Fruit fly (Drosophila melanogaster) whole organism, embryonic: Measurements from ENCODE around the gene CG14183.
A peak's percentile ranks its signal among the peaks of the same experiment; 100 is the strongest.

Experiments
- Antp ChIP-seq: fragments of 200-800 bp; sonication (Bioruptor generic); optimal IDR thresholded peaks from 3 replicates; lab custom pipeline; 2016; ENCODE audit warnings: missing biosample characterization, missing genetic modification characterization
- Asciz ChIP-seq: fragments of 200-800 bp; sonication (Bioruptor generic); optimal IDR thresholded peaks from 2 replicates; lab custom pipeline; 2017; ENCODE audit warnings: missing biosample characterization, mild to moderate bottlenecking, missing genetic modification characterization, missing genetic modification reagents
- B-H2 ChIP-seq: fragments of 200-800 bp; sonication (Bioruptor generic); optimal IDR thresholded peaks from 2 replicates; lab custom pipeline; 2018; ENCODE audit warnings: missing biosample characterization, mild to moderate bottlenecking, missing genetic modification characterization
- BtbVII ChIP-seq: fragments of 200-800 bp; sonication (Bioruptor generic); optimal IDR thresholded peaks from 3 replicates; lab custom pipeline; 2017; ENCODE audit warnings: missing biosample characterization, mild to moderate bottlenecking, missing genetic modification characterization
- CG1603 ChIP-seq: fragments of 200-800 bp; sonication (Bioruptor generic); optimal IDR thresholded peaks from 2 replicates; lab custom pipeline; 2019; ENCODE audit warnings: missing biosample characterization, mild to moderate bottlenecking, missing genetic modification characterization, moderate library complexity
- CG1647 ChIP-seq: fragments of 200-800 bp; sonication (Bioruptor generic); optimal IDR thresholded peaks from 3 replicates; lab custom pipeline; 2016; ENCODE audit warnings: missing biosample characterization, missing genetic modification characterization
- CG16813 ChIP-seq: fragments of 200-800 bp; sonication (Bioruptor generic); IDR thresholded peaks from 3 replicates; pipeline ENCODE4 v1.3.6; 2022; ENCODE audit warnings: missing biosample characterization, missing genetic modification characterization; ENCODE audit not compliant: partially characterized antibody
- CG17385 ChIP-seq: fragments of 200-800 bp; sonication (Bioruptor generic); optimal IDR thresholded peaks from 3 replicates; lab custom pipeline; 2018; ENCODE audit warnings: missing biosample characterization, mild to moderate bottlenecking, missing genetic modification characterization
- CG17802 ChIP-seq: fragments of 200-800 bp; sonication (Bioruptor generic); optimal IDR thresholded peaks from 2 replicates; lab custom pipeline; 2018; ENCODE audit warnings: missing biosample characterization, mild to moderate bottlenecking, missing genetic modification characterization, moderate library complexity
- CG17912 ChIP-seq: fragments of 200-800 bp; sonication (Bioruptor generic); optimal IDR thresholded peaks from 2 replicates; lab custom pipeline; 2018; ENCODE audit warnings: missing biosample characterization, mild to moderate bottlenecking, missing genetic modification characterization
- CG18476 ChIP-seq: fragments of 200-800 bp; sonication (Bioruptor generic); optimal IDR thresholded peaks from 2 replicates; lab custom pipeline; 2016; ENCODE audit warnings: missing biosample characterization, mild to moderate bottlenecking, missing genetic modification characterization
- CG18619 ChIP-seq: fragments of 200-800 bp; sonication (Bioruptor generic); optimal IDR thresholded peaks from 3 replicates; lab custom pipeline; 2017; ENCODE audit warnings: missing biosample characterization, mild to moderate bottlenecking, missing genetic modification characterization
- CG18764 ChIP-seq: fragments of 200-800 bp; sonication (Bioruptor generic); optimal IDR thresholded peaks from 3 replicates; lab custom pipeline; 2016; ENCODE audit warnings: missing biosample characterization, missing genetic modification characterization
- CG2120 ChIP-seq: fragments of 200-800 bp; sonication (Bioruptor generic); optimal IDR thresholded peaks from 3 replicates; lab custom pipeline; 2016; ENCODE audit warnings: missing biosample characterization, missing genetic modification characterization
- CG2889 ChIP-seq: fragments of 200-800 bp; sonication (Bioruptor generic); IDR thresholded peaks from 3 replicates; pipeline ENCODE4 v1.3.6; 2022; ENCODE audit warnings: missing biosample characterization, missing genetic modification characterization
- CG32532 ChIP-seq: fragments of 200-800 bp; sonication (Bioruptor generic); IDR thresholded peaks from 2 replicates; pipeline ENCODE4 v1.3.6; 2022; ENCODE audit warnings: missing biosample characterization, missing genetic modification characterization
- CG42726 ChIP-seq: fragments of 200-800 bp; sonication (Bioruptor generic); IDR thresholded peaks from 2 replicates; pipeline ENCODE4 v1.3.6; 2022; ENCODE audit warnings: missing biosample characterization, missing genetic modification characterization; ENCODE audit not compliant: partially characterized antibody
- CG4854 ChIP-seq: fragments of 200-800 bp; sonication (Bioruptor generic); optimal IDR thresholded peaks from 2 replicates; lab custom pipeline; 2016; ENCODE audit warnings: missing biosample characterization, missing genetic modification characterization, inconsistent platforms
- CG7745 ChIP-seq: fragments of 200-800 bp; sonication (Bioruptor generic); optimal IDR thresholded peaks from 2 replicates; lab custom pipeline; 2018; ENCODE audit warnings: missing biosample characterization, mild to moderate bottlenecking, missing genetic modification characterization, moderate library complexity
- CG9215 ChIP-seq: fragments of 200-800 bp; sonication (Bioruptor generic); IDR thresholded peaks from 2 replicates; pipeline ENCODE4 v1.3.6; 2022; ENCODE audit warnings: missing biosample characterization, missing genetic modification characterization
- CG9797 ChIP-seq: fragments of 200-800 bp; sonication (Bioruptor generic); optimal IDR thresholded peaks from 3 replicates; lab custom pipeline; 2018; ENCODE audit warnings: missing biosample characterization, mild to moderate bottlenecking, missing genetic modification characterization
- D19B ChIP-seq: fragments of 200-800 bp; sonication (Bioruptor generic); optimal IDR thresholded peaks from 2 replicates; lab custom pipeline; 2017; ENCODE audit warnings: missing biosample characterization, mild to moderate bottlenecking, missing genetic modification characterization
- Dek ChIP-seq: fragments of 200-800 bp; sonication (Bioruptor generic); optimal IDR thresholded peaks from 3 replicates; lab custom pipeline; 2019; ENCODE audit warnings: missing biosample characterization, mild to moderate bottlenecking, missing genetic modification characterization, moderate library complexity
- Doc2 ChIP-seq: fragments of 200-800 bp; sonication (Bioruptor generic); IDR thresholded peaks from 2 replicates; pipeline ENCODE4 v1.3.6; 2022; ENCODE audit warnings: missing biosample characterization, missing genetic modification characterization
- Doc3 ChIP-seq: fragments of 200-800 bp; sonication (Bioruptor generic); IDR thresholded peaks from 3 replicates; pipeline ENCODE4 v1.3.6; 2022; ENCODE audit warnings: missing biosample characterization, missing genetic modification characterization; ENCODE audit not compliant: partially characterized antibody
- E2f2 ChIP-seq: fragments of 200-800 bp; sonication (Bioruptor generic); IDR thresholded peaks from 2 replicates; pipeline ENCODE4 v1.3.6; 2022; ENCODE audit warnings: missing biosample characterization, missing genetic modification characterization
- Fer3 ChIP-seq: fragments of 200-800 bp; sonication (Bioruptor generic); optimal IDR thresholded peaks from 2 replicates; lab custom pipeline; 2018; ENCODE audit warnings: missing biosample characterization, mild to moderate bottlenecking, missing genetic modification characterization, moderate library complexity
- Gug ChIP-seq: fragments of 200-800 bp; sonication (Bioruptor generic); IDR thresholded peaks from 4 replicates; pipeline ENCODE4 v1.3.6; 2022; ENCODE audit warnings: missing biosample characterization, missing genetic modification characterization
- H2.0 ChIP-seq: fragments of 200-800 bp; sonication (Bioruptor generic); IDR thresholded peaks from 2 replicates; pipeline ENCODE4 v1.3.6; 2022; ENCODE audit warnings: missing biosample characterization, missing genetic modification characterization
- Lim3 ChIP-seq: fragments of 200-800 bp; sonication (Bioruptor generic); IDR thresholded peaks from 2 replicates; pipeline ENCODE4 v1.3.6; 2022; ENCODE audit warnings: missing biosample characterization, missing genetic modification characterization
- Mad ChIP-seq: fragments of 200-800 bp; sonication (Bioruptor generic); optimal IDR thresholded peaks from 2 replicates; lab custom pipeline; 2016; ENCODE audit warnings: missing biosample characterization, missing genetic modification characterization
- TFAM ChIP-seq: fragments of 200-800 bp; sonication (Bioruptor generic); optimal IDR thresholded peaks from 2 replicates; lab custom pipeline; 2017; ENCODE audit warnings: missing biosample characterization, missing genetic modification characterization, inconsistent platforms
- ap ChIP-seq: fragments of 200-800 bp; sonication (Bioruptor generic); IDR thresholded peaks from 2 replicates; pipeline ENCODE4 v1.3.6; 2022; ENCODE audit warnings: missing biosample characterization, missing genetic modification characterization
- bigmax ChIP-seq: fragments of 200-800 bp; sonication (Bioruptor generic); optimal IDR thresholded peaks from 2 replicates; lab custom pipeline; 2018; ENCODE audit warnings: missing biosample characterization, mild to moderate bottlenecking, missing genetic modification characterization
- bsh ChIP-seq, 2 experiments: fragments of 200-800 bp; sonication (Bioruptor generic); optimal IDR thresholded peaks; 2 replicates each; lab custom pipeline; 2017 to 2018; ENCODE audit warnings: mild to moderate bottlenecking in 2 of 2, missing biosample characterization in 2 of 2, missing genetic modification characterization in 2 of 2, moderate library complexity in 1 of 2
- cato ChIP-seq: fragments of 200-800 bp; sonication (Bioruptor generic); optimal IDR thresholded peaks from 2 replicates; lab custom pipeline; 2016; ENCODE audit warnings: missing biosample characterization, missing genetic modification characterization, borderline replicate concordance
- esg ChIP-seq: fragments of 200-800 bp; sonication (Bioruptor generic); conservative IDR thresholded peaks from 2 replicates; pipeline ENCODE4 v1.3.6; 2022; ENCODE audit warnings: missing biosample characterization, missing genetic modification characterization
- gcm ChIP-seq: fragments of 200-800 bp; sonication (Bioruptor generic); optimal IDR thresholded peaks from 2 replicates; lab custom pipeline; 2019; ENCODE audit warnings: missing biosample characterization, mild to moderate bottlenecking, missing genetic modification characterization, moderate library complexity
- gem ChIP-seq: fragments of 200-800 bp; sonication (Bioruptor generic); optimal IDR thresholded peaks from 2 replicates; lab custom pipeline; 2019; ENCODE audit warnings: missing biosample characterization, mild to moderate bottlenecking, missing genetic modification characterization, moderate library complexity
- h ChIP-seq: fragments of >200 bp; optimal IDR thresholded peaks from 2 replicates; lab custom pipeline; 2017
- jing ChIP-seq: fragments of 200-800 bp; sonication (Bioruptor generic); optimal IDR thresholded peaks from 2 replicates; lab custom pipeline; 2018; ENCODE audit warnings: missing biosample characterization, mild to moderate bottlenecking, missing genetic modification characterization
- ken ChIP-seq: fragments of 200-800 bp; sonication (Bioruptor generic); IDR thresholded peaks from 3 replicates; pipeline ENCODE4 v1.3.6; 2022; ENCODE audit warnings: missing biosample characterization, missing genetic modification characterization
- lab ChIP-seq: fragments of 200-800 bp; sonication (Bioruptor generic); optimal IDR thresholded peaks from 3 replicates; lab custom pipeline; 2017; ENCODE audit warnings: missing biosample characterization, missing genetic modification characterization, mild to moderate bottlenecking, moderate library complexity, missing genetic modification reagents
- lola ChIP-seq, 3 experiments: fragments of >200 bp in 2 of 3; fragments of 200-800 bp in 1 of 3; sonication (Bioruptor generic) in 1 of 3; optimal IDR thresholded peaks; 2 replicates each; lab custom pipeline; 2017 to 2019; ENCODE audit warnings: missing biosample characterization in 3 of 3, missing genetic modification characterization in 3 of 3, mild to moderate bottlenecking in 1 of 3, moderate library complexity in 1 of 3
- nau ChIP-seq: fragments of 200-800 bp; sonication (Bioruptor generic); optimal IDR thresholded peaks from 3 replicates; lab custom pipeline; 2017; ENCODE audit warnings: missing biosample characterization, mild to moderate bottlenecking, missing genetic modification characterization, missing genetic modification reagents
- sens ChIP-seq: fragments of 200-800 bp; sonication (Bioruptor generic); peaks from one replicate; lab custom pipeline; 2016; ENCODE audit warnings: missing biosample characterization, missing genetic modification characterization
- sim ChIP-seq: fragments of 200-800 bp; sonication (Bioruptor generic); IDR thresholded peaks from 2 replicates; pipeline ENCODE4 v1.3.6; 2022; ENCODE audit warnings: missing biosample characterization, missing genetic modification characterization
- tgo ChIP-seq: fragments of 200-800 bp; sonication (Bioruptor generic); IDR thresholded peaks from 3 replicates; pipeline ENCODE4 v1.3.6; 2022; ENCODE audit warnings: missing biosample characterization, missing genetic modification characterization
- zen2 ChIP-seq: fragments of 200-800 bp; sonication (Bioruptor generic); IDR thresholded peaks from 3 replicates; pipeline ENCODE4 v1.3.6; 2022; ENCODE audit warnings: missing biosample characterization, missing genetic modification characterization; ENCODE audit not compliant: partially characterized antibody

The CG14183 gene

DNA sequence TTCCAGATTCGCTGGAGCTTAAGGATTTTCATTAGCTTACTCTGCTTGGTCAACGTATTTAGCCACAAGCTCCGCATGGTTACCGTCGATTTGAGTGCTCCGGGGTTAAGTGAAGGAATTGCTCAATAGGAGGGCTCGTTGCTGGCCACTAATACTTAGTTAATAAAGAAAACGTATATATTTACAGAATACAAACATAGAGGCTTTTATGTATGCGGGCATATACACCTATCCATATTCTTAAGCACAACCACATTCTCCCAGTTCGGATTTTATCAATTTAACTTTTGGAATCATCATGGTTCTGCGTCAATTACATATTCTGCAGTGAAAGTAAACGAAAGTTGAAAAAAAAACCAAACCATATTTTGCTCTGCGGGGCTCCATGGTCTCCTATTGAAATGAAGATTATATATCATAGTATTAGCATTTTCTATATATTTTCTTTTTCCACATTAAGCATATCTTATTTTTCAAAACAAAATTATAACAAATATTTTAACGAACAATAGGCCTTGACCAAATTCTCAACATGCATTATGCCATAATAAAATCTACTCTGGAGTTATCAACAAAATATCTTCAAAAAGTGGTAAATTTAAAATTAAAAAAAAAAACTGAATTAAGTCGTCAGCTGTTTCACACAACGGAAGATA lies 27.4 kb downstream of the CG14183 start, which contains the start of the genes Tom20 and Gabat (continued):
- TF ChIP-seq Doc3 (GFP tag; lab: Robert Waterston, UW) (no peak), CG17802 (tag; lab: Kevin White, UChicago) (no peak), CG9215 (GFP tag; lab: Robert Waterston, UW) (no peak), B-H2 (GFP tag; lab: Kevin White, UChicago) (peak; percentile 42), CG42726 (GFP tag; lab: Robert Waterston, UW) (no peak), CG9797 (GFP tag; lab: Kevin White, UChicago) (no peak), CG1647 (GFP tag; lab: Kevin White, UChicago) (no peak), esg (GFP tag; lab: Robert Waterston, UW) (no peak), CG32532 (GFP tag; lab: Robert Waterston, UW) (no peak), lola (GFP tag; optimal IDR thresholded peaks at IDR 0.05; lab: Kevin White, UChicago) (peak in 1 of 3 experiments; percentile 43), gcm (GFP tag; lab: Kevin White, UChicago) (peak; percentile 51), CG18619 (GFP tag; lab: Kevin White, UChicago) (no peak), CG7745 (tag; lab: Kevin White, UChicago) (no peak), CG2120 (GFP tag; lab: Kevin White, UChicago) (peak; percentile 4), sim (GFP tag; lab: Robert Waterston, UW) (no peak), TFAM (GFP tag; lab: Kevin White, UChicago) (no peak), Antp (GFP tag; lab: Kevin White, UChicago) (no peak), Lim3 (GFP tag; lab: Robert Waterston, UW) (no peak), h (lab: Kevin White, UChicago) (no peak), Dek (tag; lab: Kevin White, UChicago) (no peak), CG18476 (GFP tag; lab: Kevin White, UChicago) (no peak), tgo (GFP tag; lab: Robert Waterston, UW) (no peak), nau (GFP tag; lab: Kevin White, UChicago) (no peak), sens (GFP tag; lab: Kevin White, UChicago) (peak; percentile 69), jing (GFP tag; lab: Kevin White, UChicago) (no peak), Gug (GFP tag; lab: Robert Waterston, UW) (no peak), CG1603 (tag; lab: Kevin White, UChicago) (peak; percentile 34), cato (GFP tag; lab: Kevin White, UChicago) (no peak), Fer3 (peak; percentile 9), Doc2 (GFP tag; lab: Robert Waterston, UW) (no peak), bigmax (no peak), D19B (GFP tag; lab: Kevin White, UChicago) (no peak), CG17385 (GFP tag; lab: Kevin White, UChicago) (peak; percentile 15), bsh (GFP tag; optimal IDR thresholded peaks at IDR 0.05; lab: Kevin White, UChicago) (peak in 1 of 2 experiments; percentile 17), lab (GFP tag; lab: Kevin White, UChicago) (no peak), CG17912 (GFP tag; lab: Kevin White, UChicago) (no peak), ken (GFP tag; lab: Robert Waterston, UW) (no peak), zen2 (GFP tag; lab: Robert Waterston, UW) (no peak), Asciz (GFP tag; lab: Kevin White, UChicago) (peak; percentile 35), BtbVII (GFP tag; lab: Kevin White, UChicago) (peak; percentile 4), CG16813 (GFP tag; lab: Robert Waterston, UW) (no peak), CG4854 (no peak), CG2889 (GFP tag; lab: Robert Waterston, UW) (no peak), E2f2 (GFP tag; lab: Robert Waterston, UW) (no peak), Mad (GFP tag; lab: Kevin White, UChicago) (no peak), gem (tag; lab: Kevin White, UChicago) (peak; percentile 3), ap (GFP tag; lab: Robert Waterston, UW) (no peak), H2.0 (GFP tag; lab: Robert Waterston, UW) (no peak), CG18764 (no peak)
